Worm (Caenorhabditis elegans) whole organism, dauer: ENCODE measurements around the gene Y69A2AR.46.

Experiments
- unc-62 ChIP-seq: sonication (generic microtip); optimal IDR thresholded peaks from 2 replicates; lab custom pipeline; 2017; ENCODE audit warnings: missing biosample characterization, missing genetic modification reagents, missing genetic modification characterization

Gene Y69A2AR.46

DNA sequence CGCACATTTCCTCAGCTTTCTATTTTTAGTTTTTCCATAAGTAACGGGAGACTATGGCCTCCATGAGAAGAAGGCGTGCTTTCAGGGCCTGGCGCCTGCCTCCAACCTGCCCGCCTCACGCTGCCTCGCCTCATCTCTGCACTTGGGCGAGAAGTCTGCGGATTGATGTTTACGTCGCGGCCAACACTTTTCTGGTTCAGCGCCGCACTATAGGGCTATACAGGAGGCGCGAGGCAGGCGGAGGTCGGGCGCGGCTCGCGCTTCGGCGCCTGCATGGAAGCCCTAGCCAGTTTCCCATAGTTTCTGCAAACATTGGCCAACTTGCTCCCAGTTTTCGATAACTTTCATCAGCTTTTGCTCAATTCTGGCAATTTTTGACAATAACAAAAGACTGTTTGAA lies 11.7 kb downstream of the Y69A2AR.46 start:
- no peak for TF ChIP-seq unc-62 (GFP tag; lab: Kevin White, UChicago)

- TF ChIP-seq unc-62 (GFP tag; lab: Kevin White, UChicago), result no peak
Measured at ce11 chrIV:2581483-2581882, 20.0 kb downstream of the Y69A2AR.46 start, which contains the start of gene nhr-242. Gene nhr-242, minus strand, starts transcription at chrIV:2581583.

DNA sequence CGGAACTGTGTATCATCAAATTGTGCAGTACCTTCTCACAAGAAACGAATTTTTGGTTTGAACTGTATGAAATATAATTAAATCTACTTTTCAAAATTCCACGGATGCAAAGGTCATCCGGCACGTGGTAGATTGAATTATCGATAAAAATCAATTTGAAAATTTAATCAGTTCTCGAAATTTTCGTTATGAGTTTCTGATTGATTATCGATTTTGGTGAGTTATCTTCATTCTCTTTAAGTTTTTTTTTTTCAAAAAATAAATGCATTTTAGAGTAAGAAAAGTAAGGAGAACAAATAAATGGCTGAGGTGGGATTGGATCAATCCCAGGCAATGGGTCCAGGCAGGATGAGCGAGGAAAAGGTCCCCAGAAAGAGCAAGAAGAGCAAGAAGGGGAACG lies 36.0 kb downstream of the Y69A2AR.46 start, which contains the start of gene Y69A2AR.47:
Gene Y69A2AR.47 (plus strand): TSS at position 301 of the 400 bp plus-strand sequence.
- no peak for TF ChIP-seq unc-62 (GFP tag; lab: Kevin White, UChicago)

- no peak for TF ChIP-seq unc-62 (GFP tag; lab: Kevin White, UChicago)
Measured at ce11 chrIV:2599634-2600033, 38.2 kb downstream of the Y69A2AR.46 start.

DNA sequence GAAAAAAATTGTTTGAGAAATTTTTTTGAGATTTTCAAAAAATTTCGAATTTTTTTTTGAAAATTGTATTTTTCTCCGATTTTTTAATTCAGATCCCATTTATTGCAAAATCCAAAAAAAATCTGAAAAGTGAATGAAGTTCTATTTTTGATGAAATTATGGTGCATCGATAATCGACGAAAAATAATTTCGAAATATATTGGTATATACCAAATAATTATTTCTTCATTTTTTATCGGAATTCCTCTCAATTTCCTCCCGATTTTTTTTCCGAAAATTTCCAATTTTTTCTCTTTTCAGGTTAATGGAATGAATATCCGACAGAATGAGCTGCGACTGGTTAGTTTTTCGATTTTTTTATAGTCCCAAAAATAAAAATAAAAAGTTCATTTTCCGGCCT lies 39.4 kb downstream of the Y69A2AR.46 start, which contains the start of gene epg-9:
Gene epg-9 (plus strand): TSS at position 301 of the 400 bp plus-strand sequence.
- TF ChIP-seq unc-62 (GFP tag; lab: Kevin White, UChicago), result no peak

DNA sequence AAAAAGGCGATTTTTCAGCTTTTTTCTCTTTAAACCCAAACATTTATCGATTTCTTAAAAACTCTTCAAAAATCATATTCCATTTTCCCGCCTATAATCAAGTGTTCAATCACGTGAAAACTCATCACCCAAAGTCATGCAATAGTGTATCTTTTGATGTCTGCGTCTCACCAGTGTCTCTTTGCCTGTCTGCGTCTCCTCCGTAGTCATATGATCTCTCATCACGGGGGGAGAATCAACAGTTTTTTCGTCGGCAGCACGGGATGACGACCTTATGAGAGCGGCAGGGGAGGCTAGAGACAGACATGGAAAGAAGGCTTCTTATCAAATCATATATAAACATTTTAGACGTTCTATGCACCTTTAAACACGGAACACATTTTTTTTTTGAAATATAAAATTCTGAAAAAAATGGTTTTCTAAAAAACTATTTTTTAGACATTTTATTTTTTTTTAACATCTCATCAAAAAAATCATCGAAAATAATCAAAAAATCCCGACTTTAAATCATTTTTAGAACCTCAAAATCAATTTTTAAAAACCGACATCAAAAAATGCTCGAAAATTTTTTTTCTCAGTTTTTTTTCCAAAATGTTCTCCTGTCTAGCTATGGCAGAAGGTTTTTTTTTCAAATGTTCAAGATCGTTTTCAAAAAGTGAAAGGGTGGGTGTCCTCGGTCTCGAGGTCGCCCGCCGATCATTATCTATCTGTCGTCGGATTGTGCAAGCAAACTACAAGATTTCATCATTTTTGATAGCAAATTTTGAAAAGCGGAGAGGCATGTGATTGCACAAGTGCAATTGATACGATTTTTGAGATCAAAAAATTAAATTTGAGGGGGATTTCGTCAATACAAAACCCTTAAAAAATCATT lies 40.8 kb downstream of the Y69A2AR.46 start:
- no peak for TF ChIP-seq unc-62 (GFP tag; lab: Kevin White, UChicago)

DNA sequence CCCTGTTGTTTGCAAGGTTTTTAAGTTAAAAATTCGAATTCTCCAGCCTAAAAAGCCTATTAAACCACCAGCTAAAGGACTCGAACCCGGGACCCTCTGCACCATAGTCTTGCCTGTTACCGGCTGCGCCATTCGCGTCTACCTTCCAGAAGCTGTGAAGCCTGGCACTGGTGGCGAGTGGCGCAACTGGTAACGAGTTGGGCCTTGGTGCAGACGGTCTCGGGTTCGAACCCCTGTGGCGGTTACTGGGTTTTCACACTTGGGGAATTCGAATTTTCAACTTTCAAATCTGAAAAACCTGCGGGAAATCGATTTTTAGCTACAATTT lies 41.4 kb downstream of the Y69A2AR.46 start:
- TF ChIP-seq unc-62 (GFP tag; lab: Kevin White, UChicago), result no peak

DNA sequence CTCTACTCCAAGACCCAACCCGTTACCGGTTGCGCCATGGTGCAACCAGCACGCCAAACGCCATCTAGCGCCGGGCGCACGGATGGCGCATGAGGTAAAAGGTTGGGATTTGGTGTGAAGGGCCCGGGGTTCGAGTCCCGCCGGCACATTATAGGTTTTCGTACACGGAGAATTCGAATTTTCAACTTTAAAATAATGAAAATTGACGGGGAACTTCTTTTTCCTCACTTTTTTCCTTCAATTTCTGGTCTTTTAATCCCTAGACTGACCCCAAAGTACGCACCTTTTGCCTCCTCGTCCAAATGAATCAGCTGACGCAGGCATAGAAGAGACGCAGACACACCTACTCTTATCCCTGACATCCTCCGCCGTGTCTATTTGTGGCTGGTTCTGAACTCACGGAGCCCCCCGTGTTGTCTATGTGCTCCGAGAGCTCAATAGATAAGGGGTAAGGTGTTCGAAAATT lies 42.1 kb downstream of the Y69A2AR.46 start:
- no peak for TF ChIP-seq unc-62 (GFP tag; lab: Kevin White, UChicago)

ce11 chrIV:2606572-2606971 lies 45.1 kb downstream of the Y69A2AR.46 start:
- TF ChIP-seq unc-62 (GFP tag; lab: Kevin White, UChicago), result no peak

- no peak for TF ChIP-seq unc-62 (GFP tag; lab: Kevin White, UChicago)
Measured at ce11 chrIV:2607513-2608101, 46.1 kb downstream of the Y69A2AR.46 start, which contains the start of gene vamp-7. Gene vamp-7, plus strand, starts transcription at chrIV:2608051.

- no peak for TF ChIP-seq unc-62 (GFP tag; lab: Kevin White, UChicago)
Measured at ce11 chrIV:2610409-2610808, 49.0 kb downstream of the Y69A2AR.46 start, which contains the start of gene Y69A2AR.32. Gene Y69A2AR.32, plus strand, starts transcription at chrIV:2610436.

DNA sequence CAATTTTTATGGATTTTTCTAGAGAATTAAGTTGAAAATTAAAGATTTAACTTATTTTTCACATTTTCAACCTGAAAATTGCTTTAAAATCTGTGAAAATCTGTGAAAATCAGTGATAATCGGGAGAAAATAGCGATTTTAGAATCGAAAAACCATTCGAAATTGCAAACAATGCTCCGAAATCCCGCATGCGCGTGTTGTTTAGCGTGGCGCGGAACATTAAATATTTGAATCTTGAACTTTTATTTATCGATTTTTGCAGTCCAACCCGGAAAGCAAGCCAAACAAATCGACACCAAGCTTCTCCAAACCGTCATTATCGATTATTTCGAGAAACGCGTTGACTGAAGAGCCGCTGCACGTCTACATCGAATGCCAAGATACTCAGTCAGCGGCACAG lies 49.5 kb downstream of the Y69A2AR.46 start:
- no peak for TF ChIP-seq unc-62 (GFP tag; lab: Kevin White, UChicago)
